Fruit fly (Drosophila melanogaster) whole organism, embryonic: ENCODE results near the gene cic.

Experiments used
- Blimp-1 ChIP-seq: fragments of 200-800 bp; sonication (Bioruptor generic); optimal IDR thresholded peaks from 3 replicates; lab custom pipeline; 2018; ENCODE audit warnings: missing biosample characterization, missing genetic modification characterization, mild to moderate bottlenecking, moderate library complexity, missing genetic modification reagents
- CG10274 ChIP-seq: fragments of 200-800 bp; sonication (Bioruptor generic); optimal IDR thresholded peaks from 3 replicates; lab custom pipeline; 2017; ENCODE audit warnings: missing biosample characterization, mild to moderate bottlenecking, missing genetic modification characterization
- CG10366 ChIP-seq: fragments of 200-800 bp; sonication (Bioruptor generic); IDR thresholded peaks from 2 replicates; pipeline ENCODE4 v1.3.6; 2022; ENCODE audit warnings: missing biosample characterization, missing genetic modification characterization
- CG11504 ChIP-seq: fragments of 200-800 bp; sonication (Bioruptor generic); optimal IDR thresholded peaks from 3 replicates; lab custom pipeline; 2019; ENCODE audit warnings: missing biosample characterization, mild to moderate bottlenecking, missing genetic modification characterization, moderate library complexity
- CG11695 ChIP-seq: fragments of 200-800 bp; sonication (Bioruptor generic); IDR thresholded peaks from 3 replicates; pipeline ENCODE4 v1.3.6; 2022; ENCODE audit warnings: missing biosample characterization, missing genetic modification characterization
- CG12219 ChIP-seq: fragments of 200-800 bp; sonication (Bioruptor generic); optimal IDR thresholded peaks from 3 replicates; lab custom pipeline; 2018; ENCODE audit warnings: missing biosample characterization, mild to moderate bottlenecking, missing genetic modification characterization
- CG12236 ChIP-seq: fragments of 200-800 bp; sonication (Bioruptor generic); optimal IDR thresholded peaks from 2 replicates; lab custom pipeline; 2016; ENCODE audit warnings: missing biosample characterization, missing genetic modification characterization
- CG12391 ChIP-seq: fragments of 200-800 bp; sonication (Bioruptor generic); optimal IDR thresholded peaks from 3 replicates; lab custom pipeline; 2018; ENCODE audit warnings: missing biosample characterization, mild to moderate bottlenecking, missing genetic modification characterization, moderate library complexity
- CG13624 ChIP-seq: fragments of 200-800 bp; sonication (Bioruptor generic); optimal IDR thresholded peaks from 2 replicates; lab custom pipeline; 2016; ENCODE audit warnings: missing biosample characterization, missing genetic modification characterization
- CG14441 ChIP-seq: fragments of 200-800 bp; sonication (Bioruptor generic); IDR thresholded peaks from 2 replicates; pipeline ENCODE4 v1.3.6; 2022; ENCODE audit warnings: missing biosample characterization, missing genetic modification characterization
- CG15011 ChIP-seq: fragments of 200-800 bp; sonication (Bioruptor generic); optimal IDR thresholded peaks from 3 replicates; lab custom pipeline; 2018; ENCODE audit warnings: missing biosample characterization, mild to moderate bottlenecking, missing genetic modification characterization
- CG1603 ChIP-seq: fragments of 200-800 bp; sonication (Bioruptor generic); optimal IDR thresholded peaks from 2 replicates; lab custom pipeline; 2019; ENCODE audit warnings: missing biosample characterization, mild to moderate bottlenecking, missing genetic modification characterization, moderate library complexity
- CG16813 ChIP-seq: fragments of 200-800 bp; sonication (Bioruptor generic); IDR thresholded peaks from 3 replicates; pipeline ENCODE4 v1.3.6; 2022; ENCODE audit warnings: missing biosample characterization, missing genetic modification characterization; ENCODE audit not compliant: partially characterized antibody
- CG1792 ChIP-seq: fragments of 200-800 bp; sonication (Bioruptor generic); optimal IDR thresholded peaks from 2 replicates; lab custom pipeline; 2016; ENCODE audit warnings: missing biosample characterization, missing genetic modification characterization
- CG18011 ChIP-seq: fragments of 200-800 bp; sonication (Bioruptor generic); optimal IDR thresholded peaks from 2 replicates; lab custom pipeline; 2017; ENCODE audit warnings: missing biosample characterization, missing genetic modification characterization, mild to moderate bottlenecking, moderate library complexity, missing genotype
- CG18262 ChIP-seq: fragments of 200-800 bp; optimal IDR thresholded peaks from 3 replicates; lab custom pipeline; 2019; ENCODE audit warnings: missing biosample characterization, mild to moderate bottlenecking, missing genetic modification characterization, moderate library complexity
- CG2712 ChIP-seq: fragments of 200-800 bp; optimal IDR thresholded peaks from 3 replicates; lab custom pipeline; 2019; ENCODE audit warnings: missing biosample characterization, mild to moderate bottlenecking, missing genetic modification characterization, moderate library complexity
- CG2875 ChIP-seq: fragments of 200-800 bp; sonication (Bioruptor generic); optimal IDR thresholded peaks from 2 replicates; lab custom pipeline; 2017; ENCODE audit warnings: missing biosample characterization, mild to moderate bottlenecking, missing genetic modification characterization, missing genetic modification reagents
- CG2889 ChIP-seq: fragments of 200-800 bp; sonication (Bioruptor generic); IDR thresholded peaks from 3 replicates; pipeline ENCODE4 v1.3.6; 2022; ENCODE audit warnings: missing biosample characterization, missing genetic modification characterization
- CG32767 ChIP-seq: fragments of 200-800 bp; sonication (Bioruptor generic); IDR thresholded peaks from 2 replicates; pipeline ENCODE4 v1.3.6; 2022; ENCODE audit warnings: missing biosample characterization, missing genetic modification characterization
- CG3726 ChIP-seq: fragments of 200-800 bp; sonication (Bioruptor generic); IDR thresholded peaks from 3 replicates; pipeline ENCODE4, ENCODE4 v1.3.6; 2022; ENCODE audit warnings: missing biosample characterization, missing genetic modification characterization
- CG42726 ChIP-seq: fragments of 200-800 bp; sonication (Bioruptor generic); IDR thresholded peaks from 2 replicates; pipeline ENCODE4 v1.3.6; 2022; ENCODE audit warnings: missing biosample characterization, missing genetic modification characterization; ENCODE audit not compliant: partially characterized antibody
- CG5180 ChIP-seq: fragments of 200-800 bp; sonication (Bioruptor generic); optimal IDR thresholded peaks from 3 replicates; lab custom pipeline; 2017; ENCODE audit warnings: missing biosample characterization, missing genetic modification characterization, mild to moderate bottlenecking, moderate library complexity, missing genetic modification reagents
- CG7357 ChIP-seq: fragments of 200-800 bp; sonication (Bioruptor generic); IDR thresholded peaks from 3 replicates; pipeline ENCODE4 v1.3.6; 2022; ENCODE audit warnings: missing biosample characterization, missing genetic modification characterization
- CG7556 ChIP-seq: fragments of 200-800 bp; sonication (Bioruptor generic); optimal IDR thresholded peaks from 2 replicates; lab custom pipeline; 2017; ENCODE audit warnings: missing biosample characterization, mild to moderate bottlenecking, missing genetic modification characterization
- Dll ChIP-seq: fragments of 200-800 bp; sonication (Bioruptor generic); IDR thresholded peaks from 4 replicates; pipeline ENCODE4 v1.3.6; 2022; ENCODE audit warnings: missing biosample characterization, missing genetic modification characterization; ENCODE audit not compliant: partially characterized antibody
- Gsc ChIP-seq: fragments of 200-800 bp; sonication (Bioruptor generic); IDR thresholded peaks from 2 replicates; pipeline ENCODE4 v1.3.6; 2022; ENCODE audit warnings: missing biosample characterization, missing genetic modification characterization
- HLH3B ChIP-seq: fragments of 200-800 bp; sonication (Bioruptor generic); IDR thresholded peaks from 2 replicates; pipeline ENCODE4 v1.3.6; 2022; ENCODE audit warnings: missing biosample characterization, missing genetic modification characterization
- Hand ChIP-seq: fragments of 200-800 bp; sonication (Bioruptor generic); optimal IDR thresholded peaks from 2 replicates; lab custom pipeline; 2017; ENCODE audit warnings: mild to moderate bottlenecking, missing biosample characterization, missing genetic modification reagents, missing genetic modification characterization
- Lpt ChIP-seq: fragments of >200 bp; optimal IDR thresholded peaks from 2 replicates; lab custom pipeline; 2018; ENCODE audit warnings: missing biosample characterization, missing genetic modification characterization
- Meics ChIP-seq: fragments of 200-800 bp; sonication (Bioruptor generic); optimal IDR thresholded peaks from 2 replicates; lab custom pipeline; 2017; ENCODE audit warnings: missing biosample characterization, mild to moderate bottlenecking, missing genetic modification characterization
- Optix ChIP-seq: fragments of 200-800 bp; sonication (Bioruptor generic); IDR thresholded peaks from 3 replicates; pipeline ENCODE4 v1.3.6; 2022; ENCODE audit warnings: missing biosample characterization, missing genetic modification characterization
- Sry-δ ChIP-seq: fragments of 200-800 bp; sonication (Bioruptor generic); optimal IDR thresholded peaks from 2 replicates; lab custom pipeline; 2016; ENCODE audit warnings: missing biosample characterization, missing genetic modification characterization
- abd-A ChIP-seq: fragments of 200-800 bp; sonication (Bioruptor generic); optimal IDR thresholded peaks from 3 replicates; lab custom pipeline; 2019; ENCODE audit warnings: missing biosample characterization, mild to moderate bottlenecking, missing genetic modification characterization, moderate library complexity
- ara ChIP-seq: fragments of 200-800 bp; sonication (Bioruptor generic); IDR thresholded peaks from 2 replicates; pipeline ENCODE4 v1.3.6; 2022; ENCODE audit warnings: missing biosample characterization, missing genetic modification characterization
- bab2 ChIP-seq: fragments of 200-800 bp; sonication (Bioruptor generic); optimal IDR thresholded peaks from 2 replicates; lab custom pipeline; 2016; ENCODE audit warnings: missing biosample characterization, missing genetic modification characterization
- bbx ChIP-seq: fragments of 200-800 bp; sonication (Bioruptor generic); IDR thresholded peaks from 2 replicates; pipeline ENCODE4 v1.3.6; 2022; ENCODE audit warnings: missing biosample characterization, missing genetic modification characterization; ENCODE audit not compliant: partially characterized antibody
- disco-r ChIP-seq: fragments of 200-800 bp; sonication (Bioruptor generic); optimal IDR thresholded peaks from 2 replicates; lab custom pipeline; 2016; ENCODE audit warnings: missing biosample characterization, missing genetic modification characterization
- dmrt99B ChIP-seq: fragments of 200-800 bp; sonication (Bioruptor generic); optimal IDR thresholded peaks from 2 replicates; lab custom pipeline; 2018; ENCODE audit warnings: missing biosample characterization, mild to moderate bottlenecking, missing genetic modification characterization, moderate library complexity
- exex ChIP-seq: fragments of 200-800 bp; sonication (Bioruptor generic); optimal IDR thresholded peaks from 4 replicates; lab custom pipeline; 2018; ENCODE audit warnings: missing biosample characterization, mild to moderate bottlenecking, missing genetic modification characterization, moderate library complexity
- gfzf ChIP-seq: fragments of 200-800 bp; sonication (Bioruptor generic); optimal IDR thresholded peaks from 2 replicates; lab custom pipeline; 2016; ENCODE audit warnings: missing biosample characterization, mild to moderate bottlenecking, missing genetic modification characterization, moderate library complexity
- kah ChIP-seq: fragments of 200-800 bp; sonication (Bioruptor generic); optimal IDR thresholded peaks from 2 replicates; lab custom pipeline; 2018; ENCODE audit warnings: missing biosample characterization, mild to moderate bottlenecking, missing genetic modification characterization
- kay ChIP-seq: fragments of 200-800 bp; sonication (Bioruptor generic); optimal IDR thresholded peaks from 2 replicates; lab custom pipeline; 2016; ENCODE audit warnings: missing biosample characterization, missing genetic modification characterization
- ken ChIP-seq: fragments of 200-800 bp; sonication (Bioruptor generic); IDR thresholded peaks from 3 replicates; pipeline ENCODE4 v1.3.6; 2022; ENCODE audit warnings: missing biosample characterization, missing genetic modification characterization
- kni ChIP-seq: fragments of 200-800 bp; sonication (Bioruptor generic); optimal IDR thresholded peaks from 3 replicates; lab custom pipeline; 2017; ENCODE audit warnings: mild to moderate bottlenecking, missing biosample characterization, missing genetic modification reagents, missing genetic modification characterization
- nom ChIP-seq: fragments of 200-800 bp; sonication (Bioruptor generic); optimal IDR thresholded peaks from 2 replicates; lab custom pipeline; 2017; ENCODE audit warnings: missing biosample characterization, missing genetic modification characterization, mild to moderate bottlenecking, moderate library complexity, missing genetic modification reagents
- prd ChIP-seq, 3 experiments: fragments of >200 bp in 2 of 3; fragments of 200-800 bp in 1 of 3; sonication (Bioruptor generic) in 1 of 3; optimal IDR thresholded peaks in 2 of 3; IDR thresholded peaks in 1 of 3; 2 replicates in 2 of 3; 3 replicates in 1 of 3; pipeline versions ENCODE4 v1.3.6 to Lab custom; 2017 to 2022; ENCODE audit warnings: missing biosample characterization in 1 of 3, missing genetic modification characterization in 1 of 3
- sd ChIP-seq: fragments of 200-800 bp; sonication (Bioruptor generic); optimal IDR thresholded peaks from 3 replicates; lab custom pipeline; 2018; ENCODE audit warnings: missing biosample characterization, mild to moderate bottlenecking, missing genetic modification characterization, moderate library complexity
- tin ChIP-seq: fragments of 200-800 bp; sonication (Bioruptor generic); optimal IDR thresholded peaks from 3 replicates; lab custom pipeline; 2016; ENCODE audit warnings: missing biosample characterization, missing genetic modification characterization

The cic gene

DNA sequence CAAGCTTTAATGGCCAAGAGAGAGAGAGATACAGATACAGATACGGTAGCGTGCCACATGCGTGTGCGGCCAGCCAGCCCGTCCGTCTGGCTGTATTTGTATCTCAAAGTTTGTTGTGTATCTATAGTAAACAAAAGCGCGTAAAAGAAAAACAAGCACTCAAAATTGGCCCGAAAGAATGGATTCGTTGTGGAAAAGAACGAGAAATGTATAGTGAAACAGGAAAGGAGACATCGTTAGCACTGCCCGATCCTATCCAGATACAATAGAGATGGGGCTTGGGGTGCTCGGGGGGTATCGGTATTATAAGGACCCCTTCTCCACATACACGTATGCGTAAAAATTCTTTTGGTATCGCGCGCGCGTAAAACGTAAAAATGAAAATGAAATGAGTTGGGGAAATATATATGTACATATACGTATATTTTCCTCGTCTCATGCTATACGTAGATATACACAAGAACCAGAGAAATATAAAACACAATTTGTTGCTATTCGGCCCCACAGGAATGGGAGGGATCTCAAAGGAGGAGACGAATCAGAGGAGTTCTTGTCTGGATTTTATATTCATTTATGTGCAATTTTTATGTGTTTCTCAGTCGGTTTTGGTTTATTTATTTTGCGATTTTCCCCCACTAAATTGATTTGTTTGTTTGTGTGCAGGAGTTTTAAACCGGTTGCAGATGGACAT is 11.4 kb downstream of the cic start (continued):
- TF ChIP-seq Dll (GFP tag; lab: Robert Waterston, UW) (no peak), CG2875 (GFP tag; lab: Kevin White, UChicago) (peak; percentile 10), ara (GFP tag; lab: Robert Waterston, UW) (peak; percentile 52), exex (tag; lab: Kevin White, UChicago) (peak; percentile 47), CG5180 (GFP tag; lab: Kevin White, UChicago) (no peak), Sry-δ (GFP tag; lab: Kevin White, UChicago) (no peak), CG12391 (no peak), gfzf (no peak), CG11504 (tag; lab: Kevin White, UChicago) (no peak), CG18011 (GFP tag; lab: Kevin White, UChicago) (no peak), CG7556 (no peak), CG42726 (GFP tag; lab: Robert Waterston, UW) (no peak), CG10366 (no peak), CG11695 (GFP tag; lab: Robert Waterston, UW) (no peak), CG14441 (no peak), CG2889 (no peak), CG16813 (no peak), nom (peak; percentile 28), prd (optimal IDR thresholded peaks at IDR 0.05; lab: Kevin White, UChicago) (no peak), prd (GFP tag; IDR thresholded peaks at IDR 0.05; lab: Robert Waterston, UW) (no peak), sd (tag; lab: Kevin White, UChicago) (peak; percentile 64), CG18262 (tag; lab: Kevin White, UChicago) (no peak), CG2712 (tag; lab: Kevin White, UChicago) (no peak), CG15011 (GFP tag; lab: Kevin White, UChicago) (peak; percentile 36), disco-r (GFP tag; lab: Kevin White, UChicago) (no peak), bbx (GFP tag; lab: Robert Waterston, UW) (no peak), Optix (GFP tag; lab: Robert Waterston, UW) (no peak), Lpt (GFP tag; lab: Kevin White, UChicago) (no peak), Meics (GFP tag; lab: Kevin White, UChicago) (peak; percentile 22), CG13624 (GFP tag; lab: Kevin White, UChicago) (no peak), Blimp-1 (GFP tag; lab: Kevin White, UChicago) (no peak), CG32767 (GFP tag; lab: Robert Waterston, UW) (peak; percentile 61; the same call in 1 of the 2 replicates), CG12236 (GFP tag; lab: Kevin White, UChicago) (peak; percentile 0), CG10274 (GFP tag; lab: Kevin White, UChicago) (no peak), CG1603 (peak; percentile 41), Hand (GFP tag; lab: Kevin White, UChicago) (peak; percentile 36), dmrt99B (tag; lab: Kevin White, UChicago) (no peak), CG12219 (GFP tag; lab: Kevin White, UChicago) (peak; percentile 43), Gsc (GFP tag; lab: Robert Waterston, UW) (no peak), kay (GFP tag; lab: Kevin White, UChicago) (no peak), ken (GFP tag; lab: Robert Waterston, UW) (no peak), abd-A (tag; lab: Kevin White, UChicago) (peak; percentile 60), kni (GFP tag; lab: Kevin White, UChicago) (peak; percentile 82), CG7357 (GFP tag; lab: Robert Waterston, UW) (no peak), HLH3B (GFP tag; lab: Robert Waterston, UW) (no peak), tin (no peak), CG3726 (no peak), bab2 (GFP tag; lab: Kevin White, UChicago) (no peak), kah (no peak), CG1792 (no peak)
